Worm (Caenorhabditis elegans): ENCODE data around the gene best-21.

- TF ChIP-seq nhr-237 (tag; optimal IDR thresholded peaks at IDR 0.05) (no peak), unc-62 (GFP tag; optimal IDR thresholded peaks at IDR 0.05) (no peak), elt-2 (tag; optimal IDR thresholded peaks at IDR 0.05) (no peak), R02D3.7 (tag; optimal IDR thresholded peaks at IDR 0.05) (no peak), nhr-11 (tag; optimal IDR thresholded peaks at IDR 0.05) (no peak), ceh-9 (tag; optimal IDR thresholded peaks at IDR 0.05) (no peak), ama-1 (optimal IDR thresholded peaks at IDR 0.05) (no peak), skn-1 (tag; optimal IDR thresholded peaks at IDR 0.05) (no peak)
These were observed 18.6 kb upstream of the best-21 start for ce11 chrIV:15283617-15284016.

Measured in whole organism, L3 larva.